Worm (Caenorhabditis elegans) whole organism, L4/young adult: ENCODE measurements around the gene T03D3.5.

Source experiments
- W03F9.2 ChIP-seq: fragments of 150-350 bp; optimal IDR thresholded peaks from 2 replicates; lab custom pipeline; 2014; ENCODE audit warnings: missing biosample characterization, missing genetic modification characterization
- dao-5 ChIP-seq: sonication (generic microtip); optimal IDR thresholded peaks from 2 replicates; lab custom pipeline; 2016; ENCODE audit warnings: missing genotype, missing genetic modification characterization, moderate library complexity, missing compliant biosample characterization
- him-1 ChIP-seq: sonication (generic microtip); optimal IDR thresholded peaks from 2 replicates; lab custom pipeline; 2016; ENCODE audit warnings: missing genotype, missing genetic modification reagents, missing genetic modification characterization, missing compliant biosample characterization

DNA sequence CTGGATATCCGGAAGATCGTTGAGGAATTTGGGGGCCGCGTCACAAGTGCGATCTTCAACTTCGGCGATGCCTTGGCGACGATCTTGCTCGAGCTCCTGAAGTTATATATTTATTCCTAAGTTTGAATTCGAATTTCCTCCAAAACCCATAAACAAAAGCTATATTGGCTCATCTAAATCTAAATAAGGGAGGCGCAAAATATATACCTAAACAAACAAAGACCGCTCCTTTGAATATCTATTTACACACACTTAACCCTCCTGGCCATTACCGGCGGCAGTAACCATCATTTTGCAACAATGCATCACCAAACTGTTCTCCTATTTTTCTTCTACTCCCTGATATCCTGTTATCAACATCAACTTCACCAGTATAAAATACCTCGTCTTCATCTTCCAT is 30.6 kb downstream of the T03D3.5 start, which contains the start of gene F54E2.2:
- TF ChIP-seq W03F9.2 (no peak), him-1 (tag; lab: Kevin White, UChicago) (no peak), dao-5 (tag; lab: Kevin White, UChicago) (no peak)
